Worm (Caenorhabditis elegans): ENCODE measurements around the gene lact-4.

Gene lact-4

ce11 chrII:8483124-8483792 is 3.0 kb upstream of the lact-4 start:
- TF ChIP-seq nfya-1 (tag; optimal IDR thresholded peaks at IDR 0.05; ENCODE audit: insufficient read depth) (peak; percentile 46), nhr-25 (tag; optimal IDR thresholded peaks at IDR 0.05) (peak; percentile 34), lin-15B (tag; optimal IDR thresholded peaks at IDR 0.05) (peak; percentile 40), nhr-43 (tag; optimal IDR thresholded peaks at IDR 0.05; ENCODE audit: poor library complexity, severe bottlenecking) (no peak), mml-1 (tag; optimal IDR thresholded peaks at IDR 0.05) (no peak), skn-1 (tag; optimal IDR thresholded peaks at IDR 0.05) (peak; percentile 13), fos-1 (tag; optimal IDR thresholded peaks at IDR 0.05) (no peak), lin-39 (tag; optimal IDR thresholded peaks at IDR 0.05) (peak; percentile 39), pha-4 (tag; optimal IDR thresholded peaks at IDR 0.05) (peak; percentile 65), elt-2 (tag; optimal IDR thresholded peaks at IDR 0.05) (peak; percentile 7)

ce11 chrII:8481731-8482253 is 1.5 kb upstream of the lact-4 start, which contains the start of gene M05D6.5:
TSS of gene M05D6.5 (minus strand) at chrII:8482203.
- TF ChIP-seq lin-39 (tag; optimal IDR thresholded peaks at IDR 0.05) = no peak
- peak; percentile 89 for TF ChIP-seq ama-1 (optimal IDR thresholded peaks at IDR 0.05)
- no peak for TF ChIP-seq fkh-2 (tag; optimal IDR thresholded peaks at IDR 0.05)

ce11 chrII:8481033-8481708 is 893 bp upstream of the lact-4 start:
- TF ChIP-seq nfya-1 (tag; optimal IDR thresholded peaks at IDR 0.05; ENCODE audit: insufficient read depth) (peak; percentile 37), pqm-1 (tag; optimal IDR thresholded peaks at IDR 0.05) (peak; percentile 3), elt-2 (tag; optimal IDR thresholded peaks at IDR 0.05) (peak; percentile 55), nhr-28 (tag; optimal IDR thresholded peaks at IDR 0.05) (no peak), pha-4 (tag; optimal IDR thresholded peaks at IDR 0.05) (peak; percentile 50), nhr-43 (tag; optimal IDR thresholded peaks at IDR 0.05; ENCODE audit: poor library complexity, severe bottlenecking) (peak; percentile 26), ceh-9 (tag; optimal IDR thresholded peaks at IDR 0.05) (no peak), skn-1 (tag; optimal IDR thresholded peaks at IDR 0.05) (no peak), ama-1 (optimal IDR thresholded peaks at IDR 0.05) (peak; percentile 88), egl-5 (tag; optimal IDR thresholded peaks at IDR 0.05) (peak; percentile 24), ceh-28 (tag; optimal IDR thresholded peaks at IDR 0.05) (no peak), mdl-1 (tag; optimal IDR thresholded peaks at IDR 0.05) (no peak), aly-2 (tag; optimal IDR thresholded peaks at IDR 0.05) (no peak), mml-1 (tag; optimal IDR thresholded peaks at IDR 0.05) (peak; percentile 45)

ce11 chrII:8479337-8479736 is 941 bp downstream of the lact-4 start:
- TF ChIP-seq pha-4 (tag; optimal IDR thresholded peaks at IDR 0.05) (peak; percentile 20), ama-1 (optimal IDR thresholded peaks at IDR 0.05) (peak; percentile 83), egl-5 (tag; optimal IDR thresholded peaks at IDR 0.05) (no peak), ceh-82 (tag; optimal IDR thresholded peaks at IDR 0.05) (no peak), nhr-43 (tag; optimal IDR thresholded peaks at IDR 0.05; ENCODE audit: poor library complexity, severe bottlenecking) (peak; percentile 32), elt-2 (tag; optimal IDR thresholded peaks at IDR 0.05) (peak; percentile 11), egl-27 (tag; optimal IDR thresholded peaks at IDR 0.05) (no peak)

ce11 chrII:8475306-8475822 is 4.9 kb downstream of the lact-4 start, which contains the start of the genes M05D6.1 and M05D6.3:
TSS of gene M05D6.1 (minus strand) at chrII:8475406.
TSS of gene M05D6.3 (plus strand) at chrII:8475772.
- TF ChIP-seq egl-27 (tag; optimal IDR thresholded peaks at IDR 0.05) (no peak), unc-39 (tag; optimal IDR thresholded peaks at IDR 0.05) (no peak), elt-1 (tag; optimal IDR thresholded peaks at IDR 0.05) (no peak), ceh-28 (tag; optimal IDR thresholded peaks at IDR 0.05) (no peak)

ce11 chrII:8472916-8473315 is 7.4 kb downstream of the lact-4 start:
- TF ChIP-seq ama-1 (optimal IDR thresholded peaks at IDR 0.05) (no peak), fkh-10 (GFP tag; optimal IDR thresholded peaks at IDR 0.05) (no peak), nhr-77 (tag; optimal IDR thresholded peaks at IDR 0.05) (no peak), tbx-2 (tag; optimal IDR thresholded peaks at IDR 0.05) (no peak), ceh-28 (tag; optimal IDR thresholded peaks at IDR 0.05) (no peak), mml-1 (tag; optimal IDR thresholded peaks at IDR 0.05) (no peak)
